Fruit fly (Drosophila melanogaster): ENCODE results near the gene CG32148.

The CG32148 gene

dm6 chr3L:14982675-14983084 is 40.6 kb upstream of the CG32148 start, which contains the start of gene CG5114 (continued):
- peak; percentile 56 for TF ChIP-seq CG11504 (tag; optimal IDR thresholded peaks at IDR 0.05)
- TF ChIP-seq eyg (GFP tag; optimal IDR thresholded peaks at IDR 0.05) = peak; percentile 19
- no peak for TF ChIP-seq lola (GFP tag; optimal IDR thresholded peaks at IDR 0.05)
- TF ChIP-seq MESR4 (GFP tag; optimal IDR thresholded peaks at IDR 0.05) = peak; percentile 88
- TF ChIP-seq D (optimal IDR thresholded peaks at IDR 0.05) = peak; percentile 78
- no peak for TF ChIP-seq D (GFP tag; optimal IDR thresholded peaks at IDR 0.05)
- TF ChIP-seq D19A (tag; optimal IDR thresholded peaks at IDR 0.05) = no peak
- TF ChIP-seq Ets65A (GFP tag) = peak; percentile 32
- TF ChIP-seq CG3838 (GFP tag; optimal IDR thresholded peaks at IDR 0.05) = no peak
- no peak for TF ChIP-seq CG10959 (GFP tag; IDR thresholded peaks at IDR 0.05)
- peak; percentile 51 for TF ChIP-seq Camta (GFP tag; optimal IDR thresholded peaks at IDR 0.05)
- TF ChIP-seq CG14965 (GFP tag; optimal IDR thresholded peaks at IDR 0.05; ENCODE audit: borderline replicate concordance) = no peak
- TF ChIP-seq bsh (GFP tag; optimal IDR thresholded peaks at IDR 0.05) = peak in 1 of 2 experiments; percentile 17
- TF ChIP-seq jing (GFP tag; optimal IDR thresholded peaks at IDR 0.05) = no peak
- no peak for TF ChIP-seq Hr3 (GFP tag; optimal IDR thresholded peaks at IDR 0.05)
- no peak for TF ChIP-seq CG6272 (GFP tag; IDR thresholded peaks at IDR 0.05)
- no peak for TF ChIP-seq ranshi (GFP tag; IDR thresholded peaks at IDR 0.05)
- TF ChIP-seq otp (GFP tag; IDR thresholded peaks at IDR 0.05) = no peak
- TF ChIP-seq Rx (GFP tag; IDR thresholded peaks at IDR 0.05) = no peak
- TF ChIP-seq Oli (tag; optimal IDR thresholded peaks at IDR 0.05) = no peak
- peak; percentile 33 for TF ChIP-seq CG12155 (GFP tag; optimal IDR thresholded peaks at IDR 0.05)
- peak; percentile 60; the same call in 2 of the 3 replicates for TF ChIP-seq CG34422 (GFP tag; IDR thresholded peaks at IDR 0.05)
- peak; percentile 77 for TF ChIP-seq abd-A (tag; optimal IDR thresholded peaks at IDR 0.05)
- peak; percentile 29 for TF ChIP-seq CG4820 (GFP tag; optimal IDR thresholded peaks at IDR 0.05)
- peak; percentile 68 for TF ChIP-seq phol (tag; optimal IDR thresholded peaks at IDR 0.05)
- peak; percentile 14 for TF ChIP-seq vfl (GFP tag; optimal IDR thresholded peaks at IDR 0.05)
- TF ChIP-seq Xrp1 (GFP tag; IDR thresholded peaks at IDR 0.05) = peak; percentile 57; the same call in 1 of the 2 replicates
- TF ChIP-seq tin (GFP tag; optimal IDR thresholded peaks at IDR 0.05) = peak; percentile 3
- peak; percentile 85 for TF ChIP-seq Ets97D (GFP tag; optimal IDR thresholded peaks at IDR 0.05)
- peak; percentile 50 for TF ChIP-seq CG30403 (GFP tag; optimal IDR thresholded peaks at IDR 0.05)
- no peak for TF ChIP-seq Aef1 (GFP tag; IDR thresholded peaks at IDR 0.05)
- peak; percentile 77; the same call in 2 of the 3 replicates for TF ChIP-seq HLH4C (GFP tag; IDR thresholded peaks at IDR 0.05; ENCODE audit: partially characterized antibody)
- peak; percentile 82 for TF ChIP-seq CG7963 (GFP tag; IDR thresholded peaks at IDR 0.05; ENCODE audit: partially characterized antibody)
- no peak for TF ChIP-seq corto (GFP tag; optimal IDR thresholded peaks at IDR 0.05)
- peak; percentile 66 for TF ChIP-seq CG4617 (GFP tag; optimal IDR thresholded peaks at IDR 0.05; ENCODE audit: borderline replicate concordance)
- no peak for TF ChIP-seq CG10565 (GFP tag; optimal IDR thresholded peaks at IDR 0.05)
- peak; percentile 33 for TF ChIP-seq CG4424 (GFP tag; optimal IDR thresholded peaks at IDR 0.05)
- TF ChIP-seq CG8359 (GFP tag; optimal IDR thresholded peaks at IDR 0.05; ENCODE audit: borderline replicate concordance) = no peak
- TF ChIP-seq sisA (GFP tag; IDR thresholded peaks at IDR 0.05) = no peak
- TF ChIP-seq org-1 (GFP tag; optimal IDR thresholded peaks at IDR 0.05) = no peak
- peak; percentile 96 for TF ChIP-seq pzg (GFP tag; optimal IDR thresholded peaks at IDR 0.05)
- TF ChIP-seq knrl (GFP tag; IDR thresholded peaks at IDR 0.05; ENCODE audit: partially characterized antibody) = peak; percentile 87
- TF ChIP-seq CG15011 (GFP tag; optimal IDR thresholded peaks at IDR 0.05) = no peak
- no peak for TF ChIP-seq ro (GFP tag; IDR thresholded peaks at IDR 0.05)
- peak; percentile 33 for TF ChIP-seq CG30020 (tag; optimal IDR thresholded peaks at IDR 0.05)
- TF ChIP-seq CG34224 (GFP tag; IDR thresholded peaks at IDR 0.05; ENCODE audit: partially characterized antibody) = peak; percentile 93
- peak; percentile 22; the same call in 1 of the 2 replicates for TF ChIP-seq lmd (GFP tag; IDR thresholded peaks at IDR 0.05)
- TF ChIP-seq CG14667 (GFP tag; IDR thresholded peaks at IDR 0.05) = no peak
- TF ChIP-seq ci (GFP tag; IDR thresholded peaks at IDR 0.05) = peak; percentile 40; the same call in 2 of the 3 replicates
- TF ChIP-seq Ssrp (tag; optimal IDR thresholded peaks at IDR 0.05) = no peak
- TF ChIP-seq pho (GFP tag; optimal IDR thresholded peaks at IDR 0.05) = peak; percentile 58

All from whole organism, embryonic.